Fruit fly (Drosophila melanogaster) whole organism, embryonic: ENCODE results near the gene bun.

ENCODE experiments used
- Bgb ChIP-seq: fragments of 200-800 bp; sonication (Bioruptor generic); IDR thresholded peaks from 2 replicates; pipeline ENCODE4 v1.3.6; 2022; ENCODE audit warnings: missing biosample characterization, missing genetic modification characterization; ENCODE audit not compliant: partially characterized antibody
- CG10431 ChIP-seq: fragments of 200-800 bp; sonication (Bioruptor generic); optimal IDR thresholded peaks from 3 replicates; lab custom pipeline; 2018; ENCODE audit warnings: missing biosample characterization, mild to moderate bottlenecking, missing genetic modification characterization
- CG11085 ChIP-seq: fragments of 200-800 bp; sonication (Bioruptor generic); IDR thresholded peaks from 2 replicates; pipeline ENCODE4 v1.3.6; 2022; ENCODE audit warnings: missing biosample characterization, missing genetic modification characterization
- CG11247 ChIP-seq: fragments of 200-800 bp; sonication (Bioruptor generic); IDR thresholded peaks from 2 replicates; pipeline ENCODE4 v1.3.6; 2022; ENCODE audit warnings: missing biosample characterization, missing genetic modification characterization
- CG13287 ChIP-seq: fragments of 200-800 bp; sonication (Bioruptor generic); IDR thresholded peaks from 2 replicates; pipeline ENCODE4 v1.3.6; 2022; ENCODE audit warnings: missing biosample characterization, missing genetic modification characterization; ENCODE audit not compliant: partially characterized antibody
- CG17361 ChIP-seq: fragments of 200-800 bp; sonication (Bioruptor generic); IDR thresholded peaks from 3 replicates; pipeline ENCODE4 v1.3.6; 2022; ENCODE audit warnings: missing biosample characterization, missing genetic modification characterization
- CG2199 ChIP-seq: fragments of 200-800 bp; sonication (Bioruptor generic); IDR thresholded peaks from 3 replicates; pipeline ENCODE4 v1.3.6; 2022; ENCODE audit warnings: missing biosample characterization, missing genetic modification characterization
- CG31365 ChIP-seq: fragments of 200-800 bp; sonication (Bioruptor generic); optimal IDR thresholded peaks from 2 replicates; lab custom pipeline; 2018; ENCODE audit warnings: missing biosample characterization, mild to moderate bottlenecking, missing genetic modification characterization
- CG3163 ChIP-seq: fragments of 200-800 bp; sonication (Bioruptor generic); optimal IDR thresholded peaks from 3 replicates; lab custom pipeline; 2016; ENCODE audit warnings: missing biosample characterization, missing genetic modification characterization
- CG3407 ChIP-seq: fragments of 200-800 bp; sonication (Bioruptor generic); optimal IDR thresholded peaks from 2 replicates; lab custom pipeline; 2018; ENCODE audit warnings: missing biosample characterization, mild to moderate bottlenecking, missing genetic modification characterization
- CG34422 ChIP-seq: fragments of 200-800 bp; sonication (Bioruptor generic); IDR thresholded peaks from 3 replicates; pipeline ENCODE4 v1.3.6; 2022; ENCODE audit warnings: missing biosample characterization, missing genetic modification characterization
- CG4820 ChIP-seq: fragments of 200-800 bp; sonication (Bioruptor generic); optimal IDR thresholded peaks from 3 replicates; lab custom pipeline; 2016; ENCODE audit warnings: missing biosample characterization, missing genetic modification characterization
- CG8290 ChIP-seq, 3 experiments: fragments of 200-800 bp; sonication (Bioruptor generic); optimal IDR thresholded peaks; 2 replicates each; lab custom pipeline; 2016 to 2019; ENCODE audit warnings: missing biosample characterization in 3 of 3, missing genetic modification characterization in 3 of 3, mild to moderate bottlenecking in 2 of 3, moderate library complexity in 1 of 3
- CG9932 ChIP-seq: fragments of 200-800 bp; sonication (Bioruptor generic); IDR thresholded peaks from 2 replicates; pipeline ENCODE4 v1.3.6; 2022; ENCODE audit warnings: missing biosample characterization, missing genetic modification characterization
- D19A ChIP-seq: fragments of 200-800 bp; optimal IDR thresholded peaks from 3 replicates; lab custom pipeline; 2019; ENCODE audit warnings: missing biosample characterization, mild to moderate bottlenecking, missing genetic modification characterization, moderate library complexity
- GATAe ChIP-seq: fragments of 200-800 bp; sonication (Bioruptor generic); conservative IDR thresholded peaks from 2 replicates; pipeline ENCODE4 v1.3.6; 2022; ENCODE audit warnings: missing biosample characterization, missing genetic modification characterization
- HLH3B ChIP-seq: fragments of 200-800 bp; sonication (Bioruptor generic); IDR thresholded peaks from 2 replicates; pipeline ENCODE4 v1.3.6; 2022; ENCODE audit warnings: missing biosample characterization, missing genetic modification characterization
- HmgD ChIP-seq: fragments of 200-800 bp; sonication (Bioruptor generic); optimal IDR thresholded peaks from 3 replicates; lab custom pipeline; 2016; ENCODE audit warnings: missing biosample characterization, missing genetic modification characterization
- Lhr ChIP-seq: fragments of 200-800 bp; sonication (Bioruptor generic); optimal IDR thresholded peaks from 3 replicates; lab custom pipeline; 2017; ENCODE audit warnings: mild to moderate bottlenecking, missing biosample characterization, missing genetic modification reagents, missing genetic modification characterization
- Med ChIP-seq: fragments of 200-800 bp; sonication (Bioruptor generic); peaks from one replicate; lab custom pipeline; 2016; ENCODE audit warnings: missing biosample characterization, missing genetic modification characterization, mild to moderate bottlenecking, inconsistent platforms, moderate library complexity
- Opbp ChIP-seq: fragments of 200-800 bp; sonication (Bioruptor generic); IDR thresholded peaks from 3 replicates; pipeline ENCODE4 v1.3.6; 2022; ENCODE audit warnings: missing biosample characterization, missing genetic modification characterization; ENCODE audit not compliant: partially characterized antibody
- Xrp1 ChIP-seq: fragments of 200-800 bp; sonication (Bioruptor generic); IDR thresholded peaks from 2 replicates; pipeline ENCODE4 v1.3.6; 2022; ENCODE audit warnings: missing biosample characterization, missing genetic modification characterization
- ac ChIP-seq: fragments of 200-800 bp; sonication (Bioruptor generic); optimal IDR thresholded peaks from 3 replicates; lab custom pipeline; 2017; ENCODE audit warnings: missing biosample characterization, mild to moderate bottlenecking, missing genetic modification characterization
- amos ChIP-seq: fragments of 200-800 bp; sonication (Bioruptor generic); IDR thresholded peaks from 2 replicates; pipeline ENCODE4 v1.3.6; 2022; ENCODE audit warnings: missing biosample characterization, missing genetic modification characterization; ENCODE audit not compliant: partially characterized antibody
- ap ChIP-seq: fragments of 200-800 bp; sonication (Bioruptor generic); IDR thresholded peaks from 2 replicates; pipeline ENCODE4 v1.3.6; 2022; ENCODE audit warnings: missing biosample characterization, missing genetic modification characterization
- ato ChIP-seq: fragments of 200-800 bp; sonication (Bioruptor generic); IDR thresholded peaks from 2 replicates; pipeline ENCODE4 v1.3.6; 2022; ENCODE audit warnings: missing biosample characterization, missing genetic modification characterization; ENCODE audit not compliant: partially characterized antibody
- chif ChIP-seq, 2 experiments: fragments of 200-800 bp; sonication (Bioruptor generic); optimal IDR thresholded peaks; 3 replicates each; lab custom pipeline; 2016; ENCODE audit warnings: missing biosample characterization in 2 of 2, missing genetic modification characterization in 2 of 2
- chinmo ChIP-seq: fragments of 200-800 bp; sonication (Bioruptor generic); IDR thresholded peaks from 4 replicates; pipeline ENCODE4 v1.3.6; 2022; ENCODE audit warnings: missing biosample characterization, missing genetic modification characterization; ENCODE audit not compliant: partially characterized antibody
- dm ChIP-seq: fragments of 200-800 bp; sonication (Bioruptor generic); optimal IDR thresholded peaks from 3 replicates; lab custom pipeline; 2016; ENCODE audit warnings: missing biosample characterization, missing genetic modification characterization
- grau ChIP-seq: fragments of 200-800 bp; optimal IDR thresholded peaks from 3 replicates; lab custom pipeline; 2019; ENCODE audit warnings: missing biosample characterization, mild to moderate bottlenecking, missing genetic modification characterization, moderate library complexity
- hb ChIP-seq: fragments of 200-800 bp; sonication (Bioruptor generic); IDR thresholded peaks from 3 replicates; pipeline ENCODE4 v1.3.6; 2022; ENCODE audit warnings: missing biosample characterization, missing genetic modification characterization; ENCODE audit not compliant: partially characterized antibody
- hbn ChIP-seq: fragments of 200-800 bp; sonication (Bioruptor generic); IDR thresholded peaks from 2 replicates; pipeline ENCODE4 v1.3.6; 2022; ENCODE audit warnings: missing biosample characterization, missing genetic modification characterization; ENCODE audit not compliant: partially characterized antibody
- ken ChIP-seq: fragments of 200-800 bp; sonication (Bioruptor generic); IDR thresholded peaks from 3 replicates; pipeline ENCODE4 v1.3.6; 2022; ENCODE audit warnings: missing biosample characterization, missing genetic modification characterization
- luna ChIP-seq: fragments of 200-800 bp; sonication (Bioruptor generic); optimal IDR thresholded peaks from 2 replicates; lab custom pipeline; 2016; ENCODE audit warnings: missing biosample characterization, missing genetic modification characterization
- nmo ChIP-seq: fragments of 200-800 bp; sonication (Bioruptor generic); optimal IDR thresholded peaks from 2 replicates; lab custom pipeline; 2018; ENCODE audit warnings: missing biosample characterization, mild to moderate bottlenecking, missing genetic modification characterization, moderate library complexity
- otp ChIP-seq: fragments of 200-800 bp; sonication (Bioruptor generic); IDR thresholded peaks from 3 replicates; pipeline ENCODE4, ENCODE4 v1.3.6; 2022; ENCODE audit warnings: missing biosample characterization, missing genetic modification characterization
- pfk ChIP-seq: fragments of 200-800 bp; sonication (Bioruptor generic); optimal IDR thresholded peaks from 2 replicates; lab custom pipeline; 2018; ENCODE audit warnings: missing biosample characterization, mild to moderate bottlenecking, missing genetic modification characterization, moderate library complexity
- sd ChIP-seq: fragments of 200-800 bp; sonication (Bioruptor generic); optimal IDR thresholded peaks from 3 replicates; lab custom pipeline; 2018; ENCODE audit warnings: missing biosample characterization, mild to moderate bottlenecking, missing genetic modification characterization, moderate library complexity
- shn ChIP-seq: fragments of 200-800 bp; sonication (Bioruptor generic); optimal IDR thresholded peaks from 3 replicates; lab custom pipeline; 2016; ENCODE audit warnings: missing biosample characterization, missing genetic modification characterization
- sqz ChIP-seq: fragments of 200-800 bp; sonication (Bioruptor generic); optimal IDR thresholded peaks from 3 replicates; lab custom pipeline; 2018; ENCODE audit warnings: missing biosample characterization, mild to moderate bottlenecking, missing genetic modification characterization
- sug ChIP-seq: fragments of 200-800 bp; optimal IDR thresholded peaks from 2 replicates; lab custom pipeline; 2019; ENCODE audit warnings: missing biosample characterization, mild to moderate bottlenecking, missing genetic modification characterization, moderate library complexity
- tap ChIP-seq: fragments of 200-800 bp; optimal IDR thresholded peaks from 3 replicates; lab custom pipeline; 2019; ENCODE audit warnings: missing biosample characterization, mild to moderate bottlenecking, missing genetic modification characterization, moderate library complexity
- tna ChIP-seq: fragments of 200-800 bp; sonication (Bioruptor generic); IDR thresholded peaks from 2 replicates; pipeline ENCODE4 v1.3.6; 2022; ENCODE audit warnings: missing biosample characterization, missing genetic modification characterization; ENCODE audit not compliant: partially characterized antibody
- unpg ChIP-seq: fragments of 200-800 bp; sonication (Bioruptor generic); optimal IDR thresholded peaks from 3 replicates; lab custom pipeline; 2018; ENCODE audit warnings: missing biosample characterization, mild to moderate bottlenecking, missing genetic modification characterization, moderate library complexity
- vfl ChIP-seq: fragments of 200-800 bp; sonication (Bioruptor generic); optimal IDR thresholded peaks from 2 replicates; lab custom pipeline; 2016; ENCODE audit warnings: missing biosample characterization, missing genetic modification characterization
- yki ChIP-seq: fragments of >200 bp; optimal IDR thresholded peaks from 3 replicates; lab custom pipeline; 2018

The bun gene

DNA sequence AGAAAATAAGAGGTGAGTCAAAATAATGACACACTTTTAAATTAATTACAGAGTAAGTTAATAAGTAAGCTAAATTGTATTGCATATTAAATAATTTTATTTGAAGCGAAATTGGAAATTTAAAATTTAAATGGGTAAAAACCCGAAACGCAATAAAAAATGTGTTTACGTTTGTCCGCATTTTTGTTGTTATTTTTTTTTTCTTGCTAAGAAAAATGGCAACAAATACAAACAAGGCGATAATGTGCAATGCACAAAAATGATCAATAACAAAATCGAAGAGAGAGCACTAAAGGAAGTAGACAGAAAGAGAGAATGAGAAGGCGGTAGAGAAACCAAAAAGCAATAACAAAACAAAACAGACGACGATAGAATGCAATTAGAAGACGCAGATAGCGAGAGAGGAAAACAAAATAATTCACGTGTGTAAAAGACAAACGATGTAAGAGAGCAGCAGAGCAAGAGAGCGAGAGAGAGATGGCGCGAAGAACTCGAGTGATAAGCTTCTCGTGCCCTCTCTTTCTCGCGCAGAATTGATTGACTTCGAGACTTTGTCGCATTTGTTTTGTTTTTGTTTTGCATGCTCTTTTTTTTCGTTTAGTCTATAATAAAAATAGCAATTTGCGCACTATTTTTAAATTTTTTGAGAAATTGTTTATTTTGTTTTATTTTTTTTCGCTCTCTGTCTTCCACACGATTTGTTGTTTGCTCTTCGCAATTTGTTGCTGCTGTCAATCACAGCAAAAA, 25.5 kb downstream of the bun start (continued):
- TF ChIP-seq hb (GFP tag; lab: Robert Waterston, UW) (no peak), chinmo (GFP tag; lab: Robert Waterston, UW) (peak; percentile 96; the same call in 3 of the 4 replicates), GATAe (0 out of 2 replicates have a peak, but pooled peaks have one; percentile 10), CG9932 (GFP tag; lab: Robert Waterston, UW) (no peak), CG34422 (peak; percentile 12; the same call in 1 of the 3 replicates), HLH3B (GFP tag; lab: Robert Waterston, UW) (no peak), Xrp1 (GFP tag; lab: Robert Waterston, UW) (peak; percentile 6; the same call in 1 of the 2 replicates), yki (lab: Kevin White, UChicago) (peak; percentile 79), CG3163 (GFP tag; lab: Kevin White, UChicago) (peak; percentile 93), D19A (peak; percentile 75), sqz (GFP tag; lab: Kevin White, UChicago) (peak; percentile 18), CG17361 (GFP tag; lab: Robert Waterston, UW) (no peak), sd (peak; percentile 17), CG3407 (GFP tag; lab: Kevin White, UChicago) (no peak)

DNA sequence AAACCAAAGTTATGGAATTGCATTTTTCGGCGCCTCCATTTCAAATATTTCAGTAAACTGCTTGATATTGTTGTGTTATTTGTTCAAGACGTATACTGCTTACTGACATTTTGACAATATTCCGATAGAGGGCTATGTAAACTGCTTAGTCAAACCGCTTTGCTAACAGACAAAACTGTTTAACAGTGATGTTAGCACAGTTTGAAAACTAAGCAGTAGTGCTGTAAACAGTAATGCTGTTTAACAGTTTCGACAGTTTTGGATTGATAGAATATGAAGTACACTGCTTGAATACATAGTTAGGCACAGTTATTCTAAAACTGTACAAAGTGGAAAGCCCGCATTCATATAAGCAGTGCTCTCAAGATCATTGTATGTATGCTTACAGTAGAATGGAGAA, 26.2 kb downstream of the bun start:
- TF ChIP-seq Opbp (GFP tag; lab: Robert Waterston, UW) (peak; percentile 77), luna (GFP tag; lab: Kevin White, UChicago) (no peak), amos (peak; percentile 74; the same call in 1 of the 2 replicates), unpg (GFP tag; lab: Kevin White, UChicago) (no peak), tap (tag; lab: Kevin White, UChicago) (no peak), CG11247 (GFP tag; lab: Robert Waterston, UW) (0 out of 2 replicates have a peak, but pooled peaks have one; percentile 22), otp (GFP tag; lab: Robert Waterston, UW) (no peak), ken (GFP tag; lab: Robert Waterston, UW) (0 out of 3 replicates have a peak, but pooled peaks have one; percentile 42), chif (GFP tag; optimal IDR thresholded peaks at IDR 0.05; lab: Kevin White, UChicago) (peak in 1 of 2 experiments; percentile 34), CG13287 (GFP tag; lab: Robert Waterston, UW) (peak; percentile 38; the same call in 1 of the 2 replicates), sqz (GFP tag; lab: Kevin White, UChicago) (no peak), chinmo (GFP tag; lab: Robert Waterston, UW) (peak; percentile 43; the same call in 1 of the 4 replicates), nmo (GFP tag; lab: Kevin White, UChicago) (peak; percentile 61), CG8290 (GFP tag; optimal IDR thresholded peaks at IDR 0.05; lab: Kevin White, UChicago) (peak; percentile 35), CG8290 (tag; optimal IDR thresholded peaks at IDR 0.05; lab: Kevin White, UChicago) (peak in 1 of 2 experiments; percentile 71), ato (GFP tag; lab: Robert Waterston, UW) (0 out of 2 replicates have a peak, but pooled peaks have one; percentile 12), shn (no peak), Lhr (GFP tag; lab: Kevin White, UChicago) (peak; percentile 87), CG31365 (tag; lab: Kevin White, UChicago) (peak; percentile 100), vfl (GFP tag; lab: Kevin White, UChicago) (no peak), Bgb (GFP tag; lab: Robert Waterston, UW) (peak; percentile 84), CG2199 (GFP tag; lab: Robert Waterston, UW) (0 out of 3 replicates have a peak, but pooled peaks have one; percentile 32), HmgD (GFP tag; lab: Kevin White, UChicago) (peak; percentile 90), CG10431 (no peak), tna (peak; percentile 40; the same call in 1 of the 2 replicates), sug (peak; percentile 12), CG3163 (GFP tag; lab: Kevin White, UChicago) (peak; percentile 0), pfk (GFP tag; lab: Kevin White, UChicago) (no peak), hbn (GFP tag; lab: Robert Waterston, UW) (no peak), ac (GFP tag; lab: Kevin White, UChicago) (no peak), ap (GFP tag; lab: Robert Waterston, UW) (no peak), CG4820 (GFP tag; lab: Kevin White, UChicago) (no peak), grau (tag; lab: Kevin White, UChicago) (peak; percentile 7), sd (peak; percentile 58), Med (GFP tag; lab: Kevin White, UChicago) (peak; percentile 75), dm (GFP tag; lab: Kevin White, UChicago) (no peak), CG11085 (GFP tag; lab: Robert Waterston, UW) (0 out of 2 replicates have a peak, but pooled peaks have one; percentile 20)
